In the genomic region with DNA sequence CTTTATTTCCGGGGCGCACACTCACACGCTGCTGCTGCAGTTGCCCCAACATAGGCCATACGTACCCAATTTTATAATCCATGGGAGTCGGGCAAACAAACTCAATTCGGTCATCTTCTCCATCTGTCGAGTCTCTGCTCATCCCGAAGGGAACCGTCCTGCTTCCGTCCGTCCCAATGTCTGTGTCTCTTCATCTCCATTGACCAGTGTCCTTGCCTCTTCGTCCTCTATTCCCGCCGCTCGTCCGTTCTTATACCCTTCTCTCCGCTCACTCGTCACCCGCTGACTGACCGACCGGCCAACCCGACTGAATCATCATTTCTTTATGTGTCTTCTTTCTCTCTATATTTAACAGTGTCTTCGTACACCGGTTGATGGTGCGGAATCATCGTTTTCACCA, we compare ENCODE assay signal across 2 worm cellular contexts.
TF ChIP-seq lines count a peak whose summit lies in the region.

No protein-coding gene starts in this region.

TF ChIP-seq in whole organism, L1 larva, 84 proteins besides CTCF, POLR2A, EP300 and RAD21 (continued from another document):
- TF ChIP-seq sox-4 (tag; optimal IDR thresholded peaks at IDR 0.05; lab: Kevin White, UChicago) (no peak), efl-1 (optimal IDR thresholded peaks at IDR 0.05; lab: Kevin White, UChicago) (no peak), efl-1 (GFP tag; optimal IDR thresholded peaks at IDR 0.05 in 1 of 2; lab: Kevin White, UChicago) (peak in 1 of 2 experiments; percentile 33), lsy-2 (tag; optimal IDR thresholded peaks at IDR 0.05; lab: Kevin White, UChicago) (peak in 1 of 2 experiments; percentile 8), nhr-90 (tag; optimal IDR thresholded peaks at IDR 0.05; lab: Kevin White, UChicago; ENCODE audit: poor library complexity) (peak; percentile 19), ceh-82 (tag; optimal IDR thresholded peaks at IDR 0.05; lab: Kevin White, UChicago) (peak in 1 of 3 experiments; percentile 31), mep-1 (tag; optimal IDR thresholded peaks at IDR 0.05; lab: Kevin White, UChicago) (peak; percentile 60), mab-9 (GFP tag; IDR thresholded peaks at IDR 0.05; lab: Robert Waterston, UW) (0 out of 2 replicates have a peak, but pooled peaks have one; percentile 8), aha-1 (tag; optimal IDR thresholded peaks at IDR 0.05; lab: Kevin White, UChicago) (no peak), fos-1 (tag; optimal IDR thresholded peaks at IDR 0.05; lab: Kevin White, UChicago) (peak; percentile 5), snu-23 (GFP tag; optimal IDR thresholded peaks at IDR 0.05; lab: Kevin White, UChicago) (peak; percentile 37), swsn-7 (tag; optimal IDR thresholded peaks at IDR 0.05; lab: Kevin White, UChicago) (peak; percentile 17)

TF ChIP-seq in whole organism, L3 larva, 47 proteins besides CTCF, POLR2A, EP300 and RAD21 (continued from another document):
- TF ChIP-seq lin-39 (tag; optimal IDR thresholded peaks at IDR 0.05; lab: Kevin White, UChicago) = peak; percentile 42
- TF ChIP-seq ama-1 (optimal IDR thresholded peaks at IDR 0.05; lab: Kevin White, UChicago) = no peak
- peak; percentile 59 for TF ChIP-seq nhr-25 (tag; optimal IDR thresholded peaks at IDR 0.05; lab: Kevin White, UChicago)
- no peak for TF ChIP-seq mdl-1 (tag; optimal IDR thresholded peaks at IDR 0.05; lab: Kevin White, UChicago)
- peak; percentile 42 for TF ChIP-seq nfya-1 (tag; optimal IDR thresholded peaks at IDR 0.05; lab: Kevin White, UChicago; ENCODE audit: insufficient read depth)
- peak; percentile 8 for TF ChIP-seq elt-2 (tag; optimal IDR thresholded peaks at IDR 0.05; lab: Kevin White, UChicago)
- no peak for TF ChIP-seq mml-1 (tag; optimal IDR thresholded peaks at IDR 0.05; lab: Kevin White, UChicago)
- peak; percentile 28 for TF ChIP-seq nhr-23 (tag; optimal IDR thresholded peaks at IDR 0.05; lab: Kevin White, UChicago)
- no peak for TF ChIP-seq unc-39 (tag; optimal IDR thresholded peaks at IDR 0.05; lab: Kevin White, UChicago)
- TF ChIP-seq snpc-4 (tag; optimal IDR thresholded peaks at IDR 0.05; lab: Kevin White, UChicago) = peak; percentile 37
- no peak for TF ChIP-seq aly-2 (tag; optimal IDR thresholded peaks at IDR 0.05; lab: Kevin White, UChicago)
- no peak for TF ChIP-seq zag-1 (tag; optimal IDR thresholded peaks at IDR 0.05; lab: Kevin White, UChicago)
- peak; percentile 62 for TF ChIP-seq hmg-11 (tag; optimal IDR thresholded peaks at IDR 0.05; lab: Kevin White, UChicago)
- no peak for TF ChIP-seq R02D3.7 (tag; optimal IDR thresholded peaks at IDR 0.05; lab: Kevin White, UChicago)
- no peak for TF ChIP-seq sea-2 (GFP tag; optimal IDR thresholded peaks at IDR 0.05; lab: Kevin White, UChicago)
- TF ChIP-seq skn-1 (tag; optimal IDR thresholded peaks at IDR 0.05; lab: Kevin White, UChicago) = no peak
- TF ChIP-seq ceh-9 (tag; optimal IDR thresholded peaks at IDR 0.05; lab: Kevin White, UChicago) = no peak
- TF ChIP-seq ztf-4 (tag; optimal IDR thresholded peaks at IDR 0.05; lab: Kevin White, UChicago) = no peak
- TF ChIP-seq elt-1 (tag; optimal IDR thresholded peaks at IDR 0.05; lab: Kevin White, UChicago) = no peak
- peak; percentile 4 for TF ChIP-seq tbx-2 (tag; optimal IDR thresholded peaks at IDR 0.05; lab: Kevin White, UChicago)
- TF ChIP-seq elt-3 (tag; optimal IDR thresholded peaks at IDR 0.05; lab: Kevin White, UChicago) = no peak
